Fruit fly (Drosophila melanogaster): ENCODE results near the gene CG17593.
A peak's percentile ranks its signal among the peaks of the same experiment; 100 is the strongest.

The CG17593 gene

DNA sequence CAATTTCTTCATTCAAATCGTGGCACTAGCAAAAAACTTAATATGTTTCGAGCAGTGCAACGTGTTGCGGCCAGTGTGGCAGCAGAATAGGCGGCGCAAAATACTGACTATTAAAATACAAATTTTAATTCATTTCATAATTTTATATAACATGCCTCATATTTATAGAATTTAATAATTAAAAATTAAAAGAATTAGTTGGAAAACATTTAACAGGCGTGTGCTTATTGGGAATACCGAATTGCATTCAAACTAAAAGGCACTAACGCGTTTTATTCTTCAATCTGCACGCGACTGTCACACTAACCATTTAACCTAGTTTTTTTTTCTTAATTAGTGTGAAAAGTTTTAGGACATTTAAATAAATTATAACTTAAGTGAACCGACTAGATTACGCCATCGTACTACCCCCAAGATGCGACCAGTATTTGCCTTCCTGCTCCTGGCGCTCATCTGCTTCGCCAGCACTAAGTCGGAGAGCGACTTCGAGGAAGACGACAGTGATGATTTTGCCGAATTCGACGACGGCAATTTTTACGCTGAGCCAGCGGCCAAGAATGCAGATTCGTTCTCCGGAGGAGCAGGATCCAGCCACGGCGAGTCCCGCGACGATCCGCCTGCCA, at the start of gene CG17593, which contains the start of gene LeuRS:
TSS of gene CG17593 (plus strand) at position 304 of the 623 bp plus-strand sequence.
TSS of gene LeuRS (minus strand) at position 88 of the 623 bp plus-strand sequence.
- peak; percentile 53 for TF ChIP-seq svp (GFP tag)
- no peak for TF ChIP-seq Gug (GFP tag; IDR thresholded peaks at IDR 0.05)

DNA sequence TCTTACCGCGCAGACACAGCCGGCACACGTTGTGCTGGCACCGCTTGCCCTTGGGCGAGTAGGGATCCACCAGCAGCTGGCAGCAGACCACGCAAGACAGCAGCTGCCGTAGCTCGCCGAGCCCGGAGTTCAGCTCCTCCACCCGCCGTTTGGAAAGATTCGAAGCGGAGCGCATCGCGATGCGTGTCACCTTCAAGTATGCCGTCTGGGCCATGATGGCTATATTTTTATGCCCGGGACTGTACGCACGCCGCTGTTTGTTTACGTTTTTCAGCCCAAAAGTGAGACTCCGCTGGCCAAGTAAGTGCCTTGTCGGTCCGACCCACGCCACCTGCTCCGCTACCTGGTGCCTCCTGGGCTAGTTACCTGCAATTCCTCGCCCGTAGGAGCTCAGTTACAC, 49.2 kb upstream of the CG17593 start:
- TF ChIP-seq vri (GFP tag; optimal IDR thresholded peaks at IDR 0.05) (no peak), esn (GFP tag; optimal IDR thresholded peaks at IDR 0.05) (no peak), eg (GFP tag; IDR thresholded peaks at IDR 0.05) (no peak)

DNA sequence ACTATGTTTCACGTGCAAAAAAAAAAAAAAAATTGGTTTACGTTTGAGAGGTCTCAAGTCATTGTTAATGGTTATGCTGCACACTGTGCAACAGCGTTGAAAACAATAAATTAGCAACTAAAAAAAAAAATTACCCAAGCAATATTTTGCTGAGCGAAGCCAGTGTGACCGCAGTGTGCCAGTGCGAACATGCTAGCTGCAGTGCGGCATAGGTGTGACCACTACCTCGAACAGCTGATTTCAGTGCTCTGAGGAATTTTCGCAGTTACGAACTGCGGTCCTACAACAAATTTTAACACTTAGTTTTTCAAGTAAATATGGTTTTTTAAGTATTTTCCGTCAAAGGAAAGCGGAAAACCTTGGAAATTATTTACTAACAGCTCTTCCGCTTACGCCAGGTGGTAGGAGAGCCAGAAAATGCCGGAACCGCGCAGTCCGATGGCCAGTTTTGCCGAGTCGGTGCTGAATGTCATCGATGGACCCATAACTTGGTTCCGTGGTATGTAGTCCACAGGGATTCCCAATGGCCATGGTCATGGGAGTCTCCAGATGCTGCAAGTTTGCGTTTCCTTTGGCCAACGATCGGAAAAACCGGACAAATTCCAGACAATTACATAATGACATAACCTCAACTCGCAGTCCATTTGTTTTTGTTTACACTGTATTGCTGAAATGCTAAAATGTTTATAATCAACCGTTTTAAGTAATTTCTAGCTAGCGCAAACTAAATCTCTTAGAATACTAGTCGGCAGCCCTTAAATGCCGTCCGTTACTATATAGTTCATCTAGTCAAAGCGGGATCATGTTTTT, 48.5 kb upstream of the CG17593 start, which contains the start of the genes msl-2 and ND-PDSW:
TSS of gene msl-2 (minus strand) at position 195 of the 810 bp plus-strand sequence.
TSS of gene ND-PDSW (plus strand) at position 240 of the 810 bp plus-strand sequence.
- TF ChIP-seq fkh (GFP tag; optimal IDR thresholded peaks at IDR 0.05) (peak; percentile 68), topi (GFP tag; optimal IDR thresholded peaks at IDR 0.05) (no peak)

DNA sequence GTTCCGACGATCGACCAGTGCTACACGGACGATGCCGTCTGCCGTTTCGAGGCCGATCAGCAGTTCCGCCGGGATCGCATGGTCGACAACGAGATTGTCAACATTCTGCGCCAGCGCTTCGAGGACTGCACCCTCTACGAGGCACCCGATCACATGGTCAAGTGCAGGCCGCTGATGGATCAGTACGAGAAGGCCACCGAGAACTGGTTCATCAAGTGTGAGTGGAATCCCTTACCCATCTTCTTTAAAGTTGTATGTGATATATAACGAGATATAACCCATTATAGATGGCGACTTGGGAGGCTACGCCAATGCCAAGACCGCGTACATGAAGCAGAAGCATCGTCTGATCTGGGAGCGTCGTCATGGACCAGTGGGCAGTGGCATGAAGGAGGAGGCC, 47.8 kb upstream of the CG17593 start:
- TF ChIP-seq Sox15 (GFP tag; optimal IDR thresholded peaks at IDR 0.05) (no peak), cyc (GFP tag; optimal IDR thresholded peaks at IDR 0.05) (no peak), CG6792 (GFP tag; optimal IDR thresholded peaks at IDR 0.05) (no peak), salr (GFP tag; optimal IDR thresholded peaks at IDR 0.05) (no peak), CG11762 (GFP tag; optimal IDR thresholded peaks at IDR 0.05; ENCODE audit: insufficient read depth) (no peak), CG8319 (GFP tag; optimal IDR thresholded peaks at IDR 0.05) (no peak), Blimp-1 (GFP tag; optimal IDR thresholded peaks at IDR 0.05) (no peak), CG9139 (GFP tag; optimal IDR thresholded peaks at IDR 0.05) (no peak), Eip75B (GFP tag; optimal IDR thresholded peaks at IDR 0.05) (no peak), Hr39 (GFP tag; optimal IDR thresholded peaks at IDR 0.05) (no peak), OdsH (GFP tag; optimal IDR thresholded peaks at IDR 0.05) (no peak), CG8632 (GFP tag; optimal IDR thresholded peaks at IDR 0.05) (no peak), CG6854 (GFP tag; optimal IDR thresholded peaks at IDR 0.05) (no peak), CG8119 (GFP tag; IDR thresholded peaks at IDR 0.05) (no peak), Lpt (GFP tag; optimal IDR thresholded peaks at IDR 0.05) (no peak), Sox102F (GFP tag; optimal IDR thresholded peaks at IDR 0.05) (no peak), Ets96B (tag; optimal IDR thresholded peaks at IDR 0.05) (no peak)

DNA sequence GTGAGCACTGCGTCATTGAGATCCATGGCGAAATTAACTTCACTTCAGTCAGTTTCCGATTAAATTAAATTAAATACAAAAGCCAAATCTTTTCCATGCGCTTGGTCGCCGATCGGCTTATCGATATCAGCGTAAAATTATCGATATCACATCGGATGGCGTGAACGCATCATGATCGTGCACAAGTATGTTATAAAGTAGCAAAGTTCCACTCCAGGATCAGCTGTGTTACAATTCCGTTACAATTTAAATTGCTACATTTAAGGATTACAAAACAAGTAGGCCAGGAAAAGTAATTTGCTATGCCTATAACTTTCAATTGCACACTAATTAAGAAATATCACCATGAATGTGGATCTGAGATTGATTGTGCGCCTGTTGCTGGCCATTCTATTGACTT, 44.8 kb upstream of the CG17593 start, which contains the start of the genes Pif1 and CG31776:
TSS of gene Pif1 (minus strand) at position 136 of the 400 bp plus-strand sequence.
TSS of gene CG31776 (plus strand) at position 314 of the 400 bp plus-strand sequence.
- TF ChIP-seq CG11762 (GFP tag; optimal IDR thresholded peaks at IDR 0.05; ENCODE audit: insufficient read depth) (no peak), esn (GFP tag; optimal IDR thresholded peaks at IDR 0.05) (no peak), cyc (GFP tag; optimal IDR thresholded peaks at IDR 0.05) (no peak), CG10669 (GFP tag; optimal IDR thresholded peaks at IDR 0.05) (no peak), Hr39 (GFP tag; optimal IDR thresholded peaks at IDR 0.05) (no peak), acj6 (GFP tag; optimal IDR thresholded peaks at IDR 0.05) (no peak), CG8119 (GFP tag; IDR thresholded peaks at IDR 0.05) (no peak), salr (GFP tag; optimal IDR thresholded peaks at IDR 0.05) (no peak), Blimp-1 (GFP tag; optimal IDR thresholded peaks at IDR 0.05) (no peak), CG10631 (GFP tag; optimal IDR thresholded peaks at IDR 0.05) (no peak)

DNA sequence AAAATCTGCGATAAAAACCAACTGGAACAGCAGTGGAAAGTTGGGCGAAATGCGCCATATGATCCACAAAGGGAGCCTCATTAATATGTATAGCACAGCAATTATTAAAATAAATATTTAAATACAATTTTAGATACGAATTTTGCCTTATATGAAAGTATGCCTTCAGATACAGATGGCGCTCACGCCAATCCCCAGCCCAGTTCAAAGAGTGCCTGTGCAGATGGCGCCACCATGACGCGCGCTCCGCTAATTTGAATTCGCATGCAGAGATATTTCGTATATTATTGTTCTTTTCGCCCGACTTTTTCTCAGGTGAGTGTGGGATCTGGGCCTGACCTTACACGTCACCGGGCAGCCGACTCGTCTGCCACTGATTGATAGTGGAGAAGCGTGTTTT, 42.4 kb upstream of the CG17593 start, which contains the start of gene Pgant4:
TSS of gene Pgant4 (plus strand) at position 362 of the 400 bp plus-strand sequence.
- TF ChIP-seq CG3032 (tag; optimal IDR thresholded peaks at IDR 0.05): peak; percentile 2
- TF ChIP-seq CG6792 (GFP tag; optimal IDR thresholded peaks at IDR 0.05): peak; percentile 13
- peak; percentile 60 for TF ChIP-seq lz (GFP tag; optimal IDR thresholded peaks at IDR 0.05)
- TF ChIP-seq CG15336 (GFP tag; IDR thresholded peaks at IDR 0.05): no peak
- no peak for TF ChIP-seq acj6 (GFP tag; optimal IDR thresholded peaks at IDR 0.05)
- peak; percentile 57 for TF ChIP-seq esn (GFP tag; optimal IDR thresholded peaks at IDR 0.05)
- TF ChIP-seq CG31627 (GFP tag; optimal IDR thresholded peaks at IDR 0.05): peak; percentile 58
- peak; percentile 15 for TF ChIP-seq topi (GFP tag; optimal IDR thresholded peaks at IDR 0.05)
- peak; percentile 63 for TF ChIP-seq cyc (GFP tag; optimal IDR thresholded peaks at IDR 0.05)
- no peak for TF ChIP-seq Gug (GFP tag; IDR thresholded peaks at IDR 0.05)
- TF ChIP-seq CG9139 (GFP tag; optimal IDR thresholded peaks at IDR 0.05): no peak
- TF ChIP-seq CG8119 (GFP tag; IDR thresholded peaks at IDR 0.05): no peak
- TF ChIP-seq salr (GFP tag; optimal IDR thresholded peaks at IDR 0.05): peak in 1 of 2 experiments; percentile 2
- no peak for TF ChIP-seq Eip93F (GFP tag; optimal IDR thresholded peaks at IDR 0.05)
- no peak for TF ChIP-seq CG1621 (tag; optimal IDR thresholded peaks at IDR 0.05)
- peak; percentile 41 for TF ChIP-seq Hr39 (GFP tag; optimal IDR thresholded peaks at IDR 0.05)
- no peak for TF ChIP-seq CG6276 (GFP tag; optimal IDR thresholded peaks at IDR 0.05)

All from whole organism, prepupa.